Fruit fly (Drosophila melanogaster) whole organism, wandering third instar larva: Measurements from ENCODE around the gene Fum3.

ENCODE experiments used
- Abd-B ChIP-seq: fragments of >200 bp; optimal IDR thresholded peaks from 2 replicates; lab custom pipeline; 2017; ENCODE audit warnings: missing biosample characterization, missing genetic modification characterization
- dmrt93B ChIP-seq: fragments of 200-800 bp; sonication (Bioruptor generic); optimal IDR thresholded peaks from 2 replicates; lab custom pipeline; 2018; ENCODE audit warnings: missing biosample characterization, mild to moderate bottlenecking, missing genetic modification characterization
- usp ChIP-seq: fragments of >200 bp; optimal IDR thresholded peaks from 2 replicates; lab custom pipeline; 2017; ENCODE audit warnings: missing biosample characterization, missing genetic modification characterization

DNA sequence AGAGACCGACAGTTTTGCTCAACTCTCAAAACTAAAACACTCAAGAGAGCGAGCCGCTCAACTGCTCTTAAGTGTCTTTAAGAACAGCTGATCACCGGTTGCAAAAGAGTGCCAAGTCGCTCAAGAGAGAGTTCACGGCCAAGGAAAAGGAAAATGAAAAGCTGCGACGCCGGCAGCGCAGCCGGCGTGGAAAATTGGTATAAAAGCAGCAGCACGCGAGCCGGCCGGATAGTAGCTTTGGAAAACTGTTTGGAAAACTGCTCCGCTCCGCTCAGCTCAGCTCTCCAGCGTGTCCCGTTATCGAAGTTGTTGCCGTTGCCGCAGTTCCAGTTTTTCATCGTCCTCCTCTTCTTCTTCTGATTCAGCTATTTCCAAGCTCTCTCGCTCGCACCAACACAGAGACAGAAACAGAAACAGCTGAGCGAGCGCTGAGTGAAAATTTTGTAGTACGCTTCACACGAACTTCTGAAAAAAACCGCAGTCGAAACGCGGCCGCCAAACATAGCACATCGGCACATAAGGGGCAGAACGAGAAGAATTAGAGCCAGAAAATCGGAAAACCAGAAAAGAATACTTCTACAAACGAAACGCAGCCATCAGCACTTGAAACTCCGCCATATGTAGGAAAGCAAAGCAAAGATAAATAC is 21.8 kb upstream of the Fum3 start, which contains the start of gene chrb:
- TF ChIP-seq Abd-B (no peak), usp (GFP tag; lab: Kevin White, UChicago) (no peak), dmrt93B (no peak)
